Fruit fly (Drosophila melanogaster): Measurements from ENCODE around the gene Edem1.

Gene Edem1

DNA sequence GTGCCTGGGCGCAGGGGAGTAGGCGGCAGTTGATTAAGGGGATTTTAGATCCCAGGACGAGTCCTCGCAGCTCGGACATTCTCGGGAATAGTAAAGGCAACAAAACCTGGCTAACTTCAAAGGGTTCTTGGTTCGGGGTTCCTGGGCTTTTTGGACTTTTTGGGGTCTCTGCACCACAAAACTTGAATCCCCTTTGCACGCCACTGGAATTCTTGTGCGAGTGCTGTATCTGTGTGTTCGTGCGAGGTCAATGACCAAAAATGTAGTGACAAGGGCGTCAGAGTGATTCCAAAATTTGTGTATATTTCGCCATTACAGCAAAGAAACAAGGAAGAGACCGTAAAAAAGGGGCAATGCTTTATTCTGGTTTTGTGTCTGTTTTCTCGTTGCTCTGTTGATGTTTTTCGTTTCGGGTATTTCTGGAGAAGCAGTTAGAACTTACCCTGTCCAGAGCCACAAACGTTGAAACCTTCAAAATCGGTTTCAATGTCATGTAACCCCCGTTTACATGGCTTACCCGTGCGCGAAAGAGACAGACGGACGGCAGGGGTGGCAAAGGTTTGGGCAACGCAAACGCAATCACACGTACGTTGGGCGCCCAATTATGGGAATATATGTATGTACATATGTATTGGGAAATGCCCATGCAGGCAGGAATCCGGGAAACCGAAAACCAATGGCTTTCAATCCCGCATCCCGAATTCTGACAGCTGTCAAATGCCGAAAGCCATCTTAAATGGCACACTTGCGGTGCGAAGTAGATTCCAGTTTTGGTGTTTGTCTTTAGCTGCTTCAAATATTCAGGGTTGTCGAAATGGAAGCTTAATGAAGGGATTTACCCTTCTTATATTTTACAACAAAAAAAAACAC lies 35.9 kb upstream of the Edem1 start (continued):
- TF ChIP-seq Met (GFP tag; optimal IDR thresholded peaks at IDR 0.05) (peak; percentile 85), salr (GFP tag; optimal IDR thresholded peaks at IDR 0.05) (peak in 1 of 2 experiments; percentile 16), Hr39 (GFP tag; optimal IDR thresholded peaks at IDR 0.05) (peak; percentile 90), Ets96B (tag; optimal IDR thresholded peaks at IDR 0.05) (peak; percentile 4), CG11902 (GFP tag; optimal IDR thresholded peaks at IDR 0.05) (peak; percentile 61), ss (GFP tag; optimal IDR thresholded peaks at IDR 0.05) (no peak), CG15336 (GFP tag; IDR thresholded peaks at IDR 0.05) (0 out of 2 replicates have a peak, but pooled peaks have one; percentile 6), Sox15 (GFP tag; optimal IDR thresholded peaks at IDR 0.05) (peak; percentile 62), Smox (GFP tag; optimal IDR thresholded peaks at IDR 0.05) (peak; percentile 80), CG1621 (tag; optimal IDR thresholded peaks at IDR 0.05) (no peak)

DNA sequence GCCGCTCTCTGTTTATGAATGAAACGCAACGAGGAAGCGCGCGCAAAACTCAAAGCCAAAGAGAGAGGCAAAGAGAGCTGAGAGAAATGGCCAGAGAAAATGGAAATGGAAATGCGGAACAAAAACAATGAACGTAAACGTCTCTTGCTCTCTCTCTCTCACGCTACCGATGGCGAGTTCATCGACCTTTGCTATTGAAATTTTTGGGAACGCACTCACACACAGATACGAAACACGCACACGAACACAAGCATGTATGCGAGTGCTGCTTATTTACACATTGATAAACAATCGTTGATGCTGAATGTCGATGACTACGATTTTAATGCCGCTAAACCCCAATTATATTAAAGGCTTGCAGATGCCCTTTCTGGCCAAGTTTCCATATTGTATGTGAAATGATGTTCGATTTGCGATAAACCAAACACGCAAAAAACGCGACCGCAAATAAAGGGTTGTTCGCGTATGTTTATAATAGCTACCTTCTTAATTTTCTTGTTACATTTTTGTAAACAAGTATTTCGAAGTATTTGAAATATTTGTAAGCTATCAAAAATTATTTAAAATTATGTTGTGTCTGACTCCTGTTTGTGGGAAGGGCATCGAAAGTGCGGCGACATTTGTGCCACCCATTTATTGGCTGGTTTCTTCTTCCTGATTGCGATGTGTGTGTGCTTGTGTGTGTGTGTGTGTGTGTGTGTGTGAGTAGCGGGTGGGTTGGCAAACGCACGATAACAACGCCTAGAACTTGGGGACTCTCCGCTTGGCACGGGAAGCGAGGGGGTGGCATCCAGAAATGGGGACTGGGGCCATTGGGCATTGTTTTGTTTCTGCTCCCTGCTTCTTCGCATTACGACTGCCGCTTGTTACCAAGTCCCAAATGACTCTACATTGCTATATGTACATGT lies 35.0 kb upstream of the Edem1 start:
- TF ChIP-seq CG32006 (GFP tag; optimal IDR thresholded peaks at IDR 0.05) (peak; percentile 69), CG8319 (GFP tag; optimal IDR thresholded peaks at IDR 0.05) (peak; percentile 23), CG6276 (GFP tag; optimal IDR thresholded peaks at IDR 0.05) (peak; percentile 58), net (GFP tag; optimal IDR thresholded peaks at IDR 0.05) (no peak), Met (GFP tag; optimal IDR thresholded peaks at IDR 0.05) (peak; percentile 83), Sox15 (GFP tag; optimal IDR thresholded peaks at IDR 0.05) (peak; percentile 64), CG10631 (GFP tag; optimal IDR thresholded peaks at IDR 0.05) (peak; percentile 39), Sox14 (GFP tag; optimal IDR thresholded peaks at IDR 0.05) (peak; percentile 72), CG34406 (GFP tag; optimal IDR thresholded peaks at IDR 0.05) (peak; percentile 71), Hr39 (GFP tag; optimal IDR thresholded peaks at IDR 0.05) (peak; percentile 78), CG8632 (GFP tag; optimal IDR thresholded peaks at IDR 0.05) (peak; percentile 61), Ets96B (tag; optimal IDR thresholded peaks at IDR 0.05) (peak; percentile 43), CG6792 (GFP tag; optimal IDR thresholded peaks at IDR 0.05) (peak; percentile 64), Hr4 (GFP tag; optimal IDR thresholded peaks at IDR 0.05) (peak; percentile 55), CG3919 (GFP tag; optimal IDR thresholded peaks at IDR 0.05) (peak; percentile 39), Hr38 (GFP tag; optimal IDR thresholded peaks at IDR 0.05) (no peak), lz (GFP tag; optimal IDR thresholded peaks at IDR 0.05) (peak; percentile 78), CG6854 (GFP tag; optimal IDR thresholded peaks at IDR 0.05) (peak; percentile 46), CG4318 (GFP tag; optimal IDR thresholded peaks at IDR 0.05) (peak; percentile 22), CG1621 (tag; optimal IDR thresholded peaks at IDR 0.05) (peak; percentile 10), CG6808 (GFP tag; optimal IDR thresholded peaks at IDR 0.05) (peak; percentile 32), CG15336 (GFP tag; IDR thresholded peaks at IDR 0.05) (no peak), spab (GFP tag; optimal IDR thresholded peaks at IDR 0.05) (peak; percentile 34), topi (GFP tag; optimal IDR thresholded peaks at IDR 0.05) (peak; percentile 84), Eip93F (GFP tag; optimal IDR thresholded peaks at IDR 0.05) (peak; percentile 41), eg (GFP tag; IDR thresholded peaks at IDR 0.05) (peak; percentile 30; the same call in 1 of the 3 replicates), achi (GFP tag; optimal IDR thresholded peaks at IDR 0.05) (peak; percentile 55), CG11902 (GFP tag; optimal IDR thresholded peaks at IDR 0.05) (peak; percentile 46), CG7368 (GFP tag; optimal IDR thresholded peaks at IDR 0.05) (no peak), Gug (GFP tag; IDR thresholded peaks at IDR 0.05) (0 out of 2 replicates have a peak, but pooled peaks have one; percentile 8), Smox (GFP tag; optimal IDR thresholded peaks at IDR 0.05) (peak; percentile 75), Lpt (GFP tag; optimal IDR thresholded peaks at IDR 0.05) (no peak), CG8119 (GFP tag; IDR thresholded peaks at IDR 0.05) (no peak), cyc (GFP tag; optimal IDR thresholded peaks at IDR 0.05) (peak; percentile 50), CG11762 (GFP tag; optimal IDR thresholded peaks at IDR 0.05; ENCODE audit: insufficient read depth) (peak; percentile 55), CG31627 (GFP tag; optimal IDR thresholded peaks at IDR 0.05) (peak; percentile 81), svp (GFP tag) (peak; percentile 87), CG16779 (tag; optimal IDR thresholded peaks at IDR 0.05) (no peak), Eip75B (GFP tag; optimal IDR thresholded peaks at IDR 0.05) (peak; percentile 73), pdm3 (GFP tag; optimal IDR thresholded peaks at IDR 0.05) (peak; percentile 54), dsx (GFP tag; optimal IDR thresholded peaks at IDR 0.05; ENCODE audit: poor library complexity, severe bottlenecking) (peak; percentile 22), OdsH (GFP tag; optimal IDR thresholded peaks at IDR 0.05) (peak; percentile 50)

All from whole organism, prepupa.